Worm (Caenorhabditis elegans): ENCODE data around the gene ncx-5.

Gene ncx-5

ce11 chrV:10536095-10536691, 46.3 kb upstream of the ncx-5 start, which contains the start of gene ppm-1.A (continued):
- TF ChIP-seq lin-35 (GFP tag; optimal IDR thresholded peaks at IDR 0.05): peak in 1 of 2 experiments; percentile 44
- no peak for TF ChIP-seq irx-1 (tag; optimal IDR thresholded peaks at IDR 0.05)
- no peak for TF ChIP-seq ceh-88 (GFP tag; IDR thresholded peaks at IDR 0.05)
- no peak for TF ChIP-seq ces-1 (GFP tag; optimal IDR thresholded peaks at IDR 0.05)
- TF ChIP-seq tlp-1 (tag; optimal IDR thresholded peaks at IDR 0.05): no peak
- TF ChIP-seq ceh-8 (GFP tag; optimal IDR thresholded peaks at IDR 0.05): no peak
- peak; percentile 10 for TF ChIP-seq lir-3 (tag; optimal IDR thresholded peaks at IDR 0.05; ENCODE audit: poor library complexity)
- TF ChIP-seq nhr-71 (tag; optimal IDR thresholded peaks at IDR 0.05): peak; percentile 57
- no peak for TF ChIP-seq Y116A8C.19 (tag; optimal IDR thresholded peaks at IDR 0.05; ENCODE audit: borderline replicate concordance)
- TF ChIP-seq sup-37 (GFP tag; optimal IDR thresholded peaks at IDR 0.05): no peak
- no peak for TF ChIP-seq dsc-1 (tag; optimal IDR thresholded peaks at IDR 0.05)
- no peak for TF ChIP-seq nhr-76 (tag; optimal IDR thresholded peaks at IDR 0.05)
- no peak for TF ChIP-seq ceh-63 (GFP tag; optimal IDR thresholded peaks at IDR 0.05)
- TF ChIP-seq nhr-237 (tag; optimal IDR thresholded peaks at IDR 0.05): no peak
- peak in 2 of 6 experiments; percentile 14 to 60 for TF ChIP-seq elt-3 (tag; optimal IDR thresholded peaks at IDR 0.05)
- peak; percentile 45 for TF ChIP-seq snu-23 (GFP tag; optimal IDR thresholded peaks at IDR 0.05)
- TF ChIP-seq unc-62 (GFP tag; optimal IDR thresholded peaks at IDR 0.05): no peak
- TF ChIP-seq fkh-8 (tag; optimal IDR thresholded peaks at IDR 0.05): no peak
- TF ChIP-seq unc-130 (tag; optimal IDR thresholded peaks at IDR 0.05): no peak
- TF ChIP-seq rnt-1 (tag; optimal IDR thresholded peaks at IDR 0.05): peak; percentile 1
- no peak for TF ChIP-seq tbx-2 (tag; optimal IDR thresholded peaks at IDR 0.05)
- no peak for TF ChIP-seq pax-3 (tag; optimal IDR thresholded peaks at IDR 0.05)
- TF ChIP-seq alr-1 (tag; optimal IDR thresholded peaks at IDR 0.05; ENCODE audit: borderline replicate concordance): no peak
- no peak for TF ChIP-seq ztf-11 (tag; optimal IDR thresholded peaks at IDR 0.05)
- no peak for TF ChIP-seq unc-98 (GFP tag; IDR thresholded peaks at IDR 0.05)
- TF ChIP-seq ceh-82 (tag; optimal IDR thresholded peaks at IDR 0.05): no peak
- TF ChIP-seq C34B4.2 (tag; optimal IDR thresholded peaks at IDR 0.05): no peak
- TF ChIP-seq mef-2 (tag; optimal IDR thresholded peaks at IDR 0.05): no peak
- TF ChIP-seq nhr-77 (tag; optimal IDR thresholded peaks at IDR 0.05): no peak
- TF ChIP-seq mdl-1 (tag; optimal IDR thresholded peaks at IDR 0.05): peak in 1 of 2 experiments; percentile 22
- TF ChIP-seq F16B12.6 (tag; optimal IDR thresholded peaks at IDR 0.05): no peak
- TF ChIP-seq sptf-1 (tag; optimal IDR thresholded peaks at IDR 0.05): no peak
- TF ChIP-seq fos-1 (tag; optimal IDR thresholded peaks at IDR 0.05): no peak
- no peak for TF ChIP-seq isw-1 (GFP tag; IDR thresholded peaks at IDR 0.05)
- TF ChIP-seq hlh-17 (GFP tag; optimal IDR thresholded peaks at IDR 0.05; ENCODE audit: borderline replicate concordance): no peak
- TF ChIP-seq nhr-12 (tag; optimal IDR thresholded peaks at IDR 0.05): no peak
- TF ChIP-seq ztf-4 (tag; optimal IDR thresholded peaks at IDR 0.05): no peak
- no peak for TF ChIP-seq mab-9 (GFP tag; IDR thresholded peaks at IDR 0.05)
- no peak for TF ChIP-seq C04F5.9 (tag; optimal IDR thresholded peaks at IDR 0.05)
- no peak for TF ChIP-seq grh-1 (GFP tag; IDR thresholded peaks at IDR 0.05)
- no peak for TF ChIP-seq unc-30 (tag; optimal IDR thresholded peaks at IDR 0.05)
- peak; percentile 70 for TF ChIP-seq nhr-20 (tag; optimal IDR thresholded peaks at IDR 0.05)
- TF ChIP-seq C16A3.4 (tag; optimal IDR thresholded peaks at IDR 0.05): no peak
- peak; percentile 8 for TF ChIP-seq skn-1 (tag; optimal IDR thresholded peaks at IDR 0.05)
- TF ChIP-seq efl-3 (GFP tag; optimal IDR thresholded peaks at IDR 0.05): no peak
- no peak for TF ChIP-seq zip-4 (GFP tag; optimal IDR thresholded peaks at IDR 0.05)
- TF ChIP-seq unc-86 (tag; optimal IDR thresholded peaks at IDR 0.05): no peak
- no peak for TF ChIP-seq vab-15 (tag; optimal IDR thresholded peaks at IDR 0.05)
- TF ChIP-seq fkh-10 (GFP tag; optimal IDR thresholded peaks at IDR 0.05): no peak
- no peak for TF ChIP-seq zag-1 (tag; optimal IDR thresholded peaks at IDR 0.05)
- no peak for TF ChIP-seq jun-1 (tag; optimal IDR thresholded peaks at IDR 0.05)
- TF ChIP-seq nhr-28 (tag; optimal IDR thresholded peaks at IDR 0.05): no peak
- no peak for TF ChIP-seq lin-15B (tag; optimal IDR thresholded peaks at IDR 0.05)

All from whole organism, L1 larva.